Fruit fly (Drosophila melanogaster) whole organism, embryonic: Measurements from ENCODE around the gene CG17230.
A peak's percentile ranks its signal among the peaks of the same experiment; 100 is the strongest.

Experiments
- CG10321 ChIP-seq: fragments of 200-800 bp; sonication (Bioruptor generic); IDR thresholded peaks from 2 replicates; pipeline ENCODE4 v1.3.6; 2022; ENCODE audit warnings: missing biosample characterization, missing genetic modification characterization
- CG10654 ChIP-seq: fragments of 200-800 bp; sonication (Bioruptor generic); optimal IDR thresholded peaks from 2 replicates; lab custom pipeline; 2016; ENCODE audit warnings: missing biosample characterization, missing genetic modification characterization
- CG10959 ChIP-seq: fragments of 200-800 bp; sonication (Bioruptor generic); IDR thresholded peaks from 2 replicates; pipeline ENCODE4 v1.3.6; 2022; ENCODE audit warnings: missing biosample characterization, missing genetic modification characterization
- CG11093 ChIP-seq: fragments of 200-800 bp; sonication (Bioruptor generic); IDR thresholded peaks from 3 replicates; pipeline ENCODE4 v1.3.6; 2022; ENCODE audit warnings: missing biosample characterization, missing genetic modification characterization
- CG11456 ChIP-seq: fragments of 200-800 bp; sonication (Bioruptor generic); IDR thresholded peaks from 3 replicates; pipeline ENCODE4 v1.3.6; 2022; ENCODE audit warnings: missing biosample characterization, missing genetic modification characterization
- CG12744 ChIP-seq: fragments of 200-800 bp; sonication (Bioruptor generic); optimal IDR thresholded peaks from 2 replicates; lab custom pipeline; 2016; ENCODE audit warnings: missing biosample characterization, missing genetic modification characterization
- CG13287 ChIP-seq: fragments of 200-800 bp; sonication (Bioruptor generic); IDR thresholded peaks from 2 replicates; pipeline ENCODE4 v1.3.6; 2022; ENCODE audit warnings: missing biosample characterization, missing genetic modification characterization; ENCODE audit not compliant: partially characterized antibody
- CG14860 ChIP-seq: fragments of 200-800 bp; sonication (Bioruptor generic); IDR thresholded peaks from 3 replicates; pipeline ENCODE4 v1.3.6; 2022; ENCODE audit warnings: missing biosample characterization, missing genetic modification characterization; ENCODE audit not compliant: partially characterized antibody
- CG17802 ChIP-seq: fragments of 200-800 bp; sonication (Bioruptor generic); optimal IDR thresholded peaks from 2 replicates; lab custom pipeline; 2018; ENCODE audit warnings: missing biosample characterization, mild to moderate bottlenecking, missing genetic modification characterization, moderate library complexity
- CG1792 ChIP-seq: fragments of 200-800 bp; sonication (Bioruptor generic); optimal IDR thresholded peaks from 2 replicates; lab custom pipeline; 2016; ENCODE audit warnings: missing biosample characterization, missing genetic modification characterization
- CG2202 ChIP-seq: fragments of 200-800 bp; sonication (Bioruptor generic); optimal IDR thresholded peaks from 2 replicates; lab custom pipeline; 2018; ENCODE audit warnings: missing biosample characterization, mild to moderate bottlenecking, missing genetic modification characterization
- CG31365 ChIP-seq: fragments of 200-800 bp; sonication (Bioruptor generic); optimal IDR thresholded peaks from 2 replicates; lab custom pipeline; 2018; ENCODE audit warnings: missing biosample characterization, mild to moderate bottlenecking, missing genetic modification characterization
- CG33557 ChIP-seq: fragments of 200-800 bp; sonication (Bioruptor generic); optimal IDR thresholded peaks from 2 replicates; lab custom pipeline; 2019; ENCODE audit warnings: missing biosample characterization, mild to moderate bottlenecking, missing genetic modification characterization, moderate library complexity
- CG43689 ChIP-seq: fragments of 200-800 bp; sonication (Bioruptor generic); IDR thresholded peaks from 2 replicates; pipeline ENCODE4 v1.3.6; 2022; ENCODE audit warnings: missing biosample characterization, missing genetic modification characterization
- CG8765 ChIP-seq: fragments of 200-800 bp; sonication (Bioruptor generic); IDR thresholded peaks from 2 replicates; pipeline ENCODE4 v1.3.6; 2022; ENCODE audit warnings: missing biosample characterization, missing genetic modification characterization
- CG8924 ChIP-seq: fragments of 200-800 bp; optimal IDR thresholded peaks from 3 replicates; lab custom pipeline; 2019; ENCODE audit warnings: missing biosample characterization, mild to moderate bottlenecking, missing genetic modification characterization, moderate library complexity
- CG9797 ChIP-seq: fragments of 200-800 bp; sonication (Bioruptor generic); optimal IDR thresholded peaks from 3 replicates; lab custom pipeline; 2018; ENCODE audit warnings: missing biosample characterization, mild to moderate bottlenecking, missing genetic modification characterization
- CG9876 ChIP-seq: fragments of 200-800 bp; sonication (Bioruptor generic); optimal IDR thresholded peaks from 2 replicates; lab custom pipeline; 2016; ENCODE audit warnings: missing biosample characterization, missing genetic modification characterization
- Fer2 ChIP-seq: fragments of 200-800 bp; sonication (Bioruptor generic); optimal IDR thresholded peaks from 2 replicates; lab custom pipeline; 2018; ENCODE audit warnings: missing biosample characterization, mild to moderate bottlenecking, missing genetic modification characterization, moderate library complexity
- HLH3B ChIP-seq: fragments of 200-800 bp; sonication (Bioruptor generic); IDR thresholded peaks from 2 replicates; pipeline ENCODE4 v1.3.6; 2022; ENCODE audit warnings: missing biosample characterization, missing genetic modification characterization
- Pdp1 ChIP-seq, 2 experiments: fragments of 200-800 bp; sonication (Bioruptor generic); optimal IDR thresholded peaks; 3 replicates each; lab custom pipeline; 2016; ENCODE audit warnings: missing biosample characterization in 2 of 2, missing genetic modification characterization in 2 of 2, mild to moderate bottlenecking in 1 of 2, moderate library complexity in 1 of 2
- Ravus ChIP-seq: fragments of 200-800 bp; sonication (Bioruptor generic); IDR thresholded peaks from 2 replicates; pipeline ENCODE4 v1.3.6; 2022; ENCODE audit warnings: missing biosample characterization, missing genetic modification characterization
- Sry-δ ChIP-seq: fragments of 200-800 bp; sonication (Bioruptor generic); optimal IDR thresholded peaks from 2 replicates; lab custom pipeline; 2016; ENCODE audit warnings: missing biosample characterization, missing genetic modification characterization
- Tbp ChIP-seq: fragments of >200 bp; optimal IDR thresholded peaks from 2 replicates; lab custom pipeline; 2018; ENCODE audit warnings: missing biosample characterization, missing genetic modification characterization
- ase ChIP-seq: fragments of 200-800 bp; sonication (Bioruptor generic); IDR thresholded peaks from 3 replicates; pipeline ENCODE4 v1.3.6; 2022; ENCODE audit warnings: missing biosample characterization, missing genetic modification characterization
- chinmo ChIP-seq: fragments of 200-800 bp; sonication (Bioruptor generic); IDR thresholded peaks from 4 replicates; pipeline ENCODE4 v1.3.6; 2022; ENCODE audit warnings: missing biosample characterization, missing genetic modification characterization; ENCODE audit not compliant: partially characterized antibody
- crp ChIP-seq, 2 experiments: fragments of 200-800 bp; sonication (Bioruptor generic); optimal IDR thresholded peaks; 2 replicates in 1 of 2; 3 replicates in 1 of 2; lab custom pipeline; 2017; ENCODE audit warnings: missing biosample characterization in 2 of 2, missing genetic modification characterization in 2 of 2, mild to moderate bottlenecking in 1 of 2, moderate library complexity in 1 of 2
- dan ChIP-seq: fragments of 200-800 bp; sonication (Bioruptor generic); IDR thresholded peaks from 2 replicates; pipeline ENCODE4 v1.3.6; 2022; ENCODE audit warnings: missing biosample characterization, missing genetic modification characterization
- dati ChIP-seq: fragments of 200-800 bp; sonication (Bioruptor generic); IDR thresholded peaks from 2 replicates; pipeline ENCODE4 v1.3.6; 2022; ENCODE audit warnings: missing biosample characterization, missing genetic modification characterization
- dm ChIP-seq: fragments of 200-800 bp; sonication (Bioruptor generic); optimal IDR thresholded peaks from 3 replicates; lab custom pipeline; 2016; ENCODE audit warnings: missing biosample characterization, missing genetic modification characterization
- dysf ChIP-seq: fragments of 200-800 bp; sonication (Bioruptor generic); IDR thresholded peaks from 3 replicates; pipeline ENCODE4 v1.3.6; 2022; ENCODE audit warnings: missing biosample characterization, missing genetic modification characterization
- fd64A ChIP-seq: fragments of 200-800 bp; sonication (Bioruptor generic); optimal IDR thresholded peaks from 3 replicates; lab custom pipeline; 2018; ENCODE audit warnings: missing biosample characterization, mild to moderate bottlenecking, missing genetic modification characterization
- gce ChIP-seq: fragments of 200-800 bp; sonication (Bioruptor generic); IDR thresholded peaks from 3 replicates; pipeline ENCODE4 v1.3.6; 2022; ENCODE audit warnings: missing biosample characterization, missing genetic modification characterization
- grn ChIP-seq: fragments of 200-800 bp; sonication (Bioruptor generic); optimal IDR thresholded peaks from 3 replicates; lab custom pipeline; 2017; ENCODE audit warnings: missing biosample characterization, missing genetic modification characterization
- hth ChIP-seq: fragments of >200 bp; optimal IDR thresholded peaks from 2 replicates; lab custom pipeline; 2017; ENCODE audit warnings: inconsistent platforms
- jigr1 ChIP-seq: fragments of 200-800 bp; sonication (Bioruptor generic); IDR thresholded peaks from 3 replicates; pipeline ENCODE4 v1.3.6; 2022; ENCODE audit warnings: missing biosample characterization, missing genetic modification characterization
- ken ChIP-seq: fragments of 200-800 bp; sonication (Bioruptor generic); IDR thresholded peaks from 3 replicates; pipeline ENCODE4 v1.3.6; 2022; ENCODE audit warnings: missing biosample characterization, missing genetic modification characterization
- knrl ChIP-seq: fragments of 200-800 bp; sonication (Bioruptor generic); IDR thresholded peaks from 3 replicates; pipeline ENCODE4 v1.3.6; 2022; ENCODE audit warnings: missing biosample characterization, missing genetic modification characterization; ENCODE audit not compliant: partially characterized antibody
- lola ChIP-seq, 3 experiments: fragments of >200 bp in 2 of 3; fragments of 200-800 bp in 1 of 3; sonication (Bioruptor generic) in 1 of 3; optimal IDR thresholded peaks; 2 replicates each; lab custom pipeline; 2017 to 2019; ENCODE audit warnings: missing biosample characterization in 3 of 3, missing genetic modification characterization in 3 of 3, mild to moderate bottlenecking in 1 of 3, moderate library complexity in 1 of 3
- maf-S ChIP-seq: fragments of 200-800 bp; sonication (Bioruptor generic); optimal IDR thresholded peaks from 2 replicates; lab custom pipeline; 2016; ENCODE audit warnings: missing biosample characterization, missing genetic modification characterization
- mirr ChIP-seq: fragments of 200-800 bp; sonication (Bioruptor generic); optimal IDR thresholded peaks from 3 replicates; lab custom pipeline; 2018; ENCODE audit warnings: missing biosample characterization, mild to moderate bottlenecking, missing genetic modification characterization
- nmo ChIP-seq: fragments of 200-800 bp; sonication (Bioruptor generic); optimal IDR thresholded peaks from 2 replicates; lab custom pipeline; 2018; ENCODE audit warnings: missing biosample characterization, mild to moderate bottlenecking, missing genetic modification characterization, moderate library complexity
- pnt ChIP-seq: fragments of 200-800 bp; sonication (Bioruptor generic); optimal IDR thresholded peaks from 3 replicates; lab custom pipeline; 2016; ENCODE audit warnings: missing biosample characterization, missing genetic modification characterization
- pzg ChIP-seq: fragments of 200-800 bp; sonication (Bioruptor generic); optimal IDR thresholded peaks from 3 replicates; lab custom pipeline; 2018; ENCODE audit warnings: missing biosample characterization, mild to moderate bottlenecking, missing genetic modification characterization, moderate library complexity
- rib ChIP-seq: fragments of 200-800 bp; sonication (Bioruptor generic); IDR thresholded peaks from 2 replicates; pipeline ENCODE4 v1.3.6; 2022; ENCODE audit warnings: missing biosample characterization, missing genetic modification characterization
- slp2 ChIP-seq: fragments of 200-800 bp; sonication (Bioruptor generic); optimal IDR thresholded peaks from 2 replicates; lab custom pipeline; 2016; ENCODE audit warnings: missing biosample characterization, missing genetic modification characterization
- trh ChIP-seq: fragments of 200-800 bp; sonication (Bioruptor generic); optimal IDR thresholded peaks from 2 replicates; lab custom pipeline; 2016; ENCODE audit warnings: missing biosample characterization, missing genetic modification characterization
- ttk ChIP-seq: fragments of 200-800 bp; sonication (Bioruptor generic); IDR thresholded peaks from 2 replicates; pipeline ENCODE4 v2.1.2; 2022; ENCODE audit warnings: missing biosample characterization, missing genetic modification characterization
- unc-4 ChIP-seq: fragments of 200-800 bp; sonication (Bioruptor generic); IDR thresholded peaks from 2 replicates; pipeline ENCODE4 v1.3.6; 2022; ENCODE audit warnings: missing biosample characterization, missing genetic modification characterization; ENCODE audit not compliant: partially characterized antibody
- zen2 ChIP-seq: fragments of 200-800 bp; sonication (Bioruptor generic); IDR thresholded peaks from 3 replicates; pipeline ENCODE4 v1.3.6; 2022; ENCODE audit warnings: missing biosample characterization, missing genetic modification characterization; ENCODE audit not compliant: partially characterized antibody

The CG17230 gene

DNA sequence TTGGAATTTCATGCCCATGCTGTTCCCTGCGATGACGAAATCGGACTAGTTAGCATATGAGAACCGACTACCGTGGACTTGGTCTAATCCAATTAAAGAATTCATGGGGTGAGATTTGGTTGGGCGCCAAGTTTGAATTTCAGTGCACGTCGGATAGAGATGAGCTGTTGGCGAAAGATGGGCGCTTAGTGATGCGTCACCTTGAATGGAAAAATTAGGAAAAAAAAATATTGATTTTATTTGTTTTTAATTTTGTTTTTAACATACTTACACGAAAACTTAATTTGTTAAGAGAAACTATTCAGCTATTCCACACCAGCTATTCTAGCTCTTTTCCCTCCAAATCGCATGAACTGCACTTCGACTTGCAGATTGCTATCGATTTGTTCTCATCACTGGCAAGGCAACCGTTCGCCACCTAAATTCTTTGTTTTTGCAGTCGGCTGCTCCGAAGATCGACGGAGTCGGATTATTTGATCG, 15.9 kb upstream of the CG17230 start, which contains the start of the genes ninaG and Sptz (continued):
- TF ChIP-seq grn (GFP tag; lab: Kevin White, UChicago): peak; percentile 93
- TF ChIP-seq CG11456 (GFP tag; lab: Robert Waterston, UW): peak; percentile 95
- TF ChIP-seq chinmo (GFP tag; lab: Robert Waterston, UW): 0 out of 4 replicates have a peak, but pooled peaks have one; percentile 52
- TF ChIP-seq ase: peak; percentile 93
- peak; percentile 96 for TF ChIP-seq ken (GFP tag; lab: Robert Waterston, UW)
- peak; percentile 83 for TF ChIP-seq rib (GFP tag; lab: Robert Waterston, UW)
- TF ChIP-seq knrl (GFP tag; lab: Robert Waterston, UW): peak; percentile 63
- peak; percentile 65 for TF ChIP-seq CG9797 (GFP tag; lab: Kevin White, UChicago)
- peak; percentile 56 for TF ChIP-seq pzg (GFP tag; lab: Kevin White, UChicago)
- TF ChIP-seq CG1792: peak; percentile 84
- TF ChIP-seq CG12744 (GFP tag; lab: Kevin White, UChicago): peak; percentile 92
- TF ChIP-seq CG11093 (GFP tag; lab: Robert Waterston, UW): peak; percentile 93
- peak; percentile 71 for TF ChIP-seq dati
- peak; percentile 66 for TF ChIP-seq CG10321 (GFP tag; lab: Robert Waterston, UW)
- TF ChIP-seq dysf (GFP tag; lab: Robert Waterston, UW): peak; percentile 97
- TF ChIP-seq ttk (GFP tag; lab: Robert Waterston, UW): peak; percentile 95
- TF ChIP-seq CG10959 (GFP tag; lab: Robert Waterston, UW): peak; percentile 93
- peak; percentile 79 for TF ChIP-seq CG33557 (GFP tag; lab: Kevin White, UChicago)
- TF ChIP-seq Fer2 (tag; lab: Kevin White, UChicago): peak; percentile 84
- TF ChIP-seq CG43689: peak; percentile 83
- peak; percentile 64 for TF ChIP-seq CG13287 (GFP tag; lab: Robert Waterston, UW)
- no peak; the same call in 2 of the 3 replicates for TF ChIP-seq zen2 (GFP tag; lab: Robert Waterston, UW)
- peak; percentile 90 for TF ChIP-seq jigr1 (GFP tag; lab: Robert Waterston, UW)
- TF ChIP-seq CG8765: peak; percentile 93
- TF ChIP-seq fd64A (GFP tag; lab: Kevin White, UChicago): peak; percentile 21
- peak; percentile 95 for TF ChIP-seq HLH3B
- peak; percentile 6 for TF ChIP-seq CG31365
- TF ChIP-seq dm: peak; percentile 88
- TF ChIP-seq CG9876 (GFP tag; lab: Kevin White, UChicago): peak; percentile 90
- TF ChIP-seq CG10654 (GFP tag; lab: Kevin White, UChicago): peak; percentile 95
- peak in 1 of 2 experiments; percentile 78 for TF ChIP-seq crp (GFP tag; optimal IDR thresholded peaks at IDR 0.05; lab: Kevin White, UChicago)
- peak; percentile 84 for TF ChIP-seq dan (GFP tag; lab: Robert Waterston, UW)
- TF ChIP-seq Ravus: peak; percentile 85
- TF ChIP-seq CG8924 (tag; lab: Kevin White, UChicago): peak; percentile 86
- peak; percentile 87 for TF ChIP-seq gce (GFP tag; lab: Robert Waterston, UW)
- peak; percentile 61; the same call in 1 of the 2 replicates for TF ChIP-seq unc-4 (GFP tag; lab: Robert Waterston, UW)
- TF ChIP-seq slp2 (GFP tag; lab: Kevin White, UChicago): peak; percentile 90
- peak; percentile 94 to 97 for TF ChIP-seq Pdp1 (GFP tag; optimal IDR thresholded peaks at IDR 0.05; lab: Kevin White, UChicago)
- peak; percentile 91 for TF ChIP-seq Sry-δ
- TF ChIP-seq CG2202 (tag; lab: Kevin White, UChicago): peak; percentile 80
- TF ChIP-seq lola (GFP tag; optimal IDR thresholded peaks at IDR 0.05; lab: Kevin White, UChicago): peak in 1 of 3 experiments; percentile 92
- peak; percentile 11 for TF ChIP-seq mirr
- TF ChIP-seq CG17802: peak; percentile 83
- TF ChIP-seq Tbp: no peak
- TF ChIP-seq hth (lab: Kevin White, UChicago): no peak
- TF ChIP-seq pnt (GFP tag; lab: Kevin White, UChicago): peak; percentile 94
- TF ChIP-seq nmo (GFP tag; lab: Kevin White, UChicago): peak; percentile 95
- peak; percentile 92 for TF ChIP-seq maf-S
- 0 out of 3 replicates have a peak, but pooled peaks have one; percentile 33 for TF ChIP-seq CG14860 (GFP tag; lab: Robert Waterston, UW)
- peak; percentile 90 for TF ChIP-seq trh (GFP tag; lab: Kevin White, UChicago)
